Worm (Caenorhabditis elegans): ENCODE measurements around the gene T05G5.1.

ce11 chrIII:9775916-9776315 lies 32.8 kb upstream of the T05G5.1 start:
- TF ChIP-seq nhr-12 (tag; optimal IDR thresholded peaks at IDR 0.05) (no peak), unc-62 (GFP tag; optimal IDR thresholded peaks at IDR 0.05) (no peak), nhr-11 (tag; optimal IDR thresholded peaks at IDR 0.05) (no peak), nhr-21 (tag; optimal IDR thresholded peaks at IDR 0.05) (no peak), lsy-2 (tag; optimal IDR thresholded peaks at IDR 0.05) (peak in 1 of 2 experiments; percentile 39), elt-3 (tag; optimal IDR thresholded peaks at IDR 0.05) (no peak), Y55F3AM.14 (GFP tag; optimal IDR thresholded peaks at IDR 0.05) (no peak), lin-39 (tag; optimal IDR thresholded peaks at IDR 0.05) (no peak), sem-4 (tag; optimal IDR thresholded peaks at IDR 0.05) (no peak), lin-11 (tag; optimal IDR thresholded peaks at IDR 0.05) (no peak), nhr-25 (tag; optimal IDR thresholded peaks at IDR 0.05) (no peak), egl-27 (tag; optimal IDR thresholded peaks at IDR 0.05) (no peak), ceh-82 (tag; optimal IDR thresholded peaks at IDR 0.05) (no peak), aly-2 (tag; optimal IDR thresholded peaks at IDR 0.05) (no peak)

All from whole organism, L2 larva.